Worm (Caenorhabditis elegans) whole organism, L3 larva: ENCODE results near the gene Y43F8A.2.

Experiments
- aly-2 ChIP-seq: fragments of 150-350 bp; optimal IDR thresholded peaks from 2 replicates; lab custom pipeline; 2014; ENCODE audit warnings: missing biosample characterization, missing genetic modification characterization
- ceh-16 ChIP-seq: sonication (generic microtip); optimal IDR thresholded peaks from 2 replicates; lab custom pipeline; 2017; ENCODE audit warnings: missing biosample characterization, missing genetic modification characterization
- ceh-9 ChIP-seq: sonication (generic microtip); optimal IDR thresholded peaks from 2 replicates; lab custom pipeline; 2018; ENCODE audit warnings: missing biosample characterization, missing genetic modification characterization
- daf-12 ChIP-seq: fragments of 150-350 bp; optimal IDR thresholded peaks from 2 replicates; lab custom pipeline; 2014; ENCODE audit warnings: missing biosample characterization, missing genetic modification reagents, missing genetic modification characterization
- egl-27 ChIP-seq: sonication (generic microtip); optimal IDR thresholded peaks from 4 replicates; lab custom pipeline; 2017; ENCODE audit warnings: missing biosample characterization, missing genetic modification reagents, missing genetic modification characterization
- egl-5 ChIP-seq: fragments of 150-350 bp; optimal IDR thresholded peaks from 2 replicates; lab custom pipeline; 2017; ENCODE audit warnings: missing biosample characterization, missing genetic modification reagents, missing genetic modification characterization, inconsistent platforms
- elt-1 ChIP-seq: fragments of 150-350 bp; optimal IDR thresholded peaks from 2 replicates; lab custom pipeline; 2014; ENCODE audit warnings: missing biosample characterization, missing genetic modification characterization
- elt-2 ChIP-seq: sonication (generic microtip); optimal IDR thresholded peaks from 2 replicates; lab custom pipeline; 2016; ENCODE audit warnings: missing genetic modification reagents, mild to moderate bottlenecking, missing genetic modification characterization, missing compliant biosample characterization
- elt-3 ChIP-seq, 3 experiments: fragments of 150-350 bp in 1 of 3; sonication (generic microtip) in 2 of 3; optimal IDR thresholded peaks; 2 replicates in 2 of 3; 4 replicates in 1 of 3; lab custom pipeline; 2014 to 2017; ENCODE audit warnings: missing biosample characterization in 3 of 3, missing genetic modification characterization in 3 of 3
- eor-1 ChIP-seq, 2 experiments: fragments of 150-350 bp; optimal IDR thresholded peaks; 2 replicates each; lab custom pipeline; 2014 to 2018; ENCODE audit warnings: missing biosample characterization in 2 of 2, missing genetic modification characterization in 2 of 2
- fkh-10 ChIP-seq: sonication (generic microtip); optimal IDR thresholded peaks from 2 replicates; lab custom pipeline; 2017; ENCODE audit warnings: missing biosample characterization, missing genetic modification reagents, missing genetic modification characterization
- fkh-2 ChIP-seq: fragments of 150-350 bp; optimal IDR thresholded peaks from 2 replicates; lab custom pipeline; 2014; ENCODE audit warnings: missing biosample characterization, missing genetic modification reagents, missing genetic modification characterization
- fos-1 ChIP-seq: fragments of 150-350 bp; optimal IDR thresholded peaks from 2 replicates; lab custom pipeline; 2014; ENCODE audit warnings: missing biosample characterization, missing genetic modification characterization
- hmg-11 ChIP-seq: sonication (generic microtip); optimal IDR thresholded peaks from 2 replicates; lab custom pipeline; 2016; ENCODE audit warnings: missing genetic modification characterization, missing compliant biosample characterization
- lin-15B ChIP-seq: fragments of 150-350 bp; optimal IDR thresholded peaks from 2 replicates; lab custom pipeline; 2014; ENCODE audit warnings: missing biosample characterization, missing genetic modification characterization
- lin-39 ChIP-seq: fragments of 150-350 bp; optimal IDR thresholded peaks from 2 replicates; lab custom pipeline; 2018; ENCODE audit warnings: missing biosample characterization, missing genetic modification reagents, missing genetic modification characterization
- lsy-12 ChIP-seq: sonication (generic microtip); optimal IDR thresholded peaks from 2 replicates; lab custom pipeline; 2016; ENCODE audit warnings: mild to moderate bottlenecking, missing genetic modification characterization, missing compliant biosample characterization
- mdl-1 ChIP-seq: fragments of 150-350 bp; optimal IDR thresholded peaks from 2 replicates; lab custom pipeline; 2014; ENCODE audit warnings: missing biosample characterization, missing genetic modification characterization
- mml-1 ChIP-seq: fragments of 150-350 bp; sonication (generic microtip); optimal IDR thresholded peaks from 3 replicates; lab custom pipeline; 2014; ENCODE audit warnings: missing biosample characterization, missing genetic modification characterization
- nfya-1 ChIP-seq: sonication (generic microtip); optimal IDR thresholded peaks from 2 replicates; lab custom pipeline; 2017; ENCODE audit warnings: missing genetic modification characterization, mild to moderate bottlenecking, missing compliant biosample characterization, antibody characterized with exemption, moderate library complexity; ENCODE audit not compliant: insufficient read depth
- nhr-11 ChIP-seq: fragments of 150-350 bp; optimal IDR thresholded peaks from 2 replicates; lab custom pipeline; 2014; ENCODE audit warnings: missing biosample characterization, missing genetic modification characterization
- nhr-23 ChIP-seq: fragments of 150-350 bp; optimal IDR thresholded peaks from 2 replicates; lab custom pipeline; 2014; ENCODE audit warnings: missing biosample characterization, missing genetic modification reagents, missing genetic modification characterization
- nhr-237 ChIP-seq: fragments of 150-350 bp; optimal IDR thresholded peaks from 2 replicates; lab custom pipeline; 2014; ENCODE audit warnings: missing biosample characterization, missing genetic modification characterization
- nhr-25 ChIP-seq: sonication (generic microtip); optimal IDR thresholded peaks from 2 replicates; lab custom pipeline; 2017; ENCODE audit warnings: missing biosample characterization, missing genetic modification characterization
- nhr-28 ChIP-seq: fragments of 150-350 bp; optimal IDR thresholded peaks from 2 replicates; lab custom pipeline; 2014; ENCODE audit warnings: missing biosample characterization, missing genetic modification characterization
- nhr-43 ChIP-seq: sonication (generic microtip); optimal IDR thresholded peaks from 2 replicates; lab custom pipeline; 2016; ENCODE audit warnings: mild to moderate bottlenecking, missing genetic modification characterization, missing compliant biosample characterization; ENCODE audit not compliant: poor library complexity, severe bottlenecking
- nhr-67 ChIP-seq: fragments of 150-350 bp; optimal IDR thresholded peaks from 2 replicates; lab custom pipeline; 2014; ENCODE audit warnings: missing biosample characterization, missing genetic modification characterization
- nhr-76 ChIP-seq: fragments of 150-350 bp; sonication (generic microtip); optimal IDR thresholded peaks from 5 replicates; lab custom pipeline; 2014; ENCODE audit warnings: missing biosample characterization, missing genetic modification characterization
- pha-4 ChIP-seq: fragments of 150-350 bp; optimal IDR thresholded peaks from 2 replicates; lab custom pipeline; 2014; ENCODE audit warnings: missing biosample characterization, missing genetic modification reagents, missing genetic modification characterization
- pqm-1 ChIP-seq: fragments of 150-350 bp; optimal IDR thresholded peaks from 2 replicates; lab custom pipeline; 2017; ENCODE audit warnings: missing biosample characterization, missing genetic modification characterization, inconsistent platforms
- skn-1 ChIP-seq: fragments of 150-350 bp; optimal IDR thresholded peaks from 2 replicates; lab custom pipeline; 2014; ENCODE audit warnings: missing biosample characterization, missing genetic modification characterization
- snpc-4 ChIP-seq: fragments of 150-350 bp; optimal IDR thresholded peaks from 2 replicates; lab custom pipeline; 2014; ENCODE audit warnings: missing biosample characterization, missing genetic modification characterization
- tbx-2 ChIP-seq: sonication (generic microtip); optimal IDR thresholded peaks from 2 replicates; lab custom pipeline; 2016; ENCODE audit warnings: mild to moderate bottlenecking, missing genetic modification characterization, missing compliant biosample characterization
- unc-39 ChIP-seq: sonication (generic microtip); optimal IDR thresholded peaks from 4 replicates; lab custom pipeline; 2017; ENCODE audit warnings: missing biosample characterization, missing genetic modification characterization
- unc-62 ChIP-seq: fragments of 150-350 bp; sonication (generic microtip); optimal IDR thresholded peaks from 4 replicates; lab custom pipeline; 2014; ENCODE audit warnings: missing biosample characterization, missing genetic modification reagents, missing genetic modification characterization
- zag-1 ChIP-seq: fragments of 150-350 bp; optimal IDR thresholded peaks from 2 replicates; lab custom pipeline; 2014; ENCODE audit warnings: missing biosample characterization, missing genetic modification characterization
- ztf-11 ChIP-seq: fragments of 150-350 bp; optimal IDR thresholded peaks from 2 replicates; lab custom pipeline; 2014; ENCODE audit warnings: missing biosample characterization, missing genetic modification characterization
- ztf-4 ChIP-seq: fragments of 150-350 bp; optimal IDR thresholded peaks from 2 replicates; lab custom pipeline; 2014; ENCODE audit warnings: missing biosample characterization, missing genetic modification characterization

Y43F8A.2 gene

DNA sequence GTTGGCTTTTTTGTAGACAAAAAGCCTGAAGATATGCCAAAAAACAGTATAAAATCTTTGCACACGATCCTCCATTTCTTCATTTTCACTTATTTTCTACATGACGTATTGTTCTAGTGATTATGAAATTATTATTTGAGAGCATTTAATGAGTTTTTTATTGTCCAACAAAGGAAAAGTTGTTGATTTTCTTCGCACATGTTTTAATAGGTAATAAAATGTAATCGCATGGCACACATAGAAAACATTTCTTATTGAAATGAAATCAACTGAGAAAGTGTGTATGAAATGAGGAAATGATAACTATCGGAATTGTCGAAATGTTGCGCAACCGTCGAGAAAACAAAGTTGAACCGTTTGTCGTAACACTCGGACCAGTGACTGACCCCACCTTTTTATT is 30.1 kb downstream of the Y43F8A.2 start:
- TF ChIP-seq fkh-10 (GFP tag; lab: Kevin White, UChicago) = no peak
- peak; percentile 53 for TF ChIP-seq pqm-1 (tag; lab: Kevin White, UChicago)
- peak; percentile 52 for TF ChIP-seq elt-2 (tag; lab: Kevin White, UChicago)
- peak; percentile 27 for TF ChIP-seq pha-4 (tag; lab: Kevin White, UChicago)

DNA sequence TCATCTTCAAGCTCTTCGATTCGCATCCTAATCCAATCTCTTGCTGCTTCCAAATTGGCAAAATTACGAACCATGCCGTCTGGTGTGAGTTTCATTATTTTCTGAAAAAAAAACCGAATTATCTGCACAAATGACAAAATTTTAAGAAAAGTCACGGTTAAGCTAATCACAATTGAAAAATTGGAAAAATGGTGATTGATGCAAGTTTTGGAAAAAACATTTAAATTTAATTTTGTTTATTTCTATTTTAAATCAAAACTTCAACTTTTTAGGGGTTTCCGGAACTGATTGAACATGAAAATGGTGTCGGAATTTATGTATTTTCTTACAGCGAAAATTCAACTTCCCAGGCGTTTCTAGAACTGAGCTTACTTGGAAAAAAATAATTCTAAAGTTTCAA is 31.5 kb downstream of the Y43F8A.2 start, which contains the start of gene C25F9.12:
Gene C25F9.12 (minus strand): TSS at position 101 of the 400 bp plus-strand sequence.
- TF ChIP-seq ztf-11 (tag; lab: Kevin White, UChicago) (no peak), lsy-12 (tag; lab: Kevin White, UChicago) (no peak), pqm-1 (tag; lab: Kevin White, UChicago) (no peak), lin-39 (tag; lab: Kevin White, UChicago) (no peak)

DNA sequence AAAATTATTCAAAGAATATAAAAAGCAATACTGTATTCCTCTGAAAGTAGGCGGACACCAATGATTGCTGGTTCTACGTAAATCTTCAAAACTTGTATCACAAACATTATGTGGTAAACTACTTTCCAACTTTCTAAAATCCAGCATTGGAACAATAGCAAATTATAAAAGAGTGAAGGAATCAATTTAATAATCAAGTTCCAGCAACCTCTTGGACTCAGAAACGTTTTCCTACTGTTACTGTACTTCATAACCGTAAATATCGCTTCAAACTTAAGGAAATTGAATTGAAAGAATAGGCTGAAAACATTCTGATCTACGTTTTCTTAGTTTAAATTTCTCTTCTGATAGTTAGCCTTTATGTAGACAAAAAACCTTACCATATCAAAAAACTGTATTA is 32.3 kb downstream of the Y43F8A.2 start:
- TF ChIP-seq zag-1 (tag; lab: Kevin White, UChicago) (no peak), lin-15B (no peak), ztf-4 (no peak), ceh-16 (tag; lab: Kevin White, UChicago) (no peak), aly-2 (no peak), fos-1 (tag; lab: Kevin White, UChicago) (no peak), fkh-10 (GFP tag; lab: Kevin White, UChicago) (no peak), snpc-4 (tag; lab: Kevin White, UChicago) (no peak), daf-12 (tag; lab: Kevin White, UChicago) (no peak), unc-39 (tag; lab: Kevin White, UChicago) (no peak), hmg-11 (tag; lab: Kevin White, UChicago) (no peak), nhr-67 (no peak), nhr-237 (tag; lab: Kevin White, UChicago) (no peak), elt-1 (tag; lab: Kevin White, UChicago) (no peak), eor-1 (tag; optimal IDR thresholded peaks at IDR 0.05; lab: Kevin White, UChicago) (no peak), skn-1 (tag; lab: Kevin White, UChicago) (no peak), mml-1 (no peak), pqm-1 (tag; lab: Kevin White, UChicago) (no peak)

- peak; percentile 35 for TF ChIP-seq pha-4 (tag; lab: Kevin White, UChicago)
- TF ChIP-seq elt-2 (tag; lab: Kevin White, UChicago) = peak; percentile 60
- no peak for TF ChIP-seq lin-39 (tag; lab: Kevin White, UChicago)
- no peak for TF ChIP-seq lsy-12 (tag; lab: Kevin White, UChicago)
- TF ChIP-seq unc-62 (GFP tag; lab: Kevin White, UChicago) = no peak
- TF ChIP-seq elt-1 (tag; lab: Kevin White, UChicago) = no peak
- no peak for TF ChIP-seq mdl-1 (tag; lab: Kevin White, UChicago)
- no peak for TF ChIP-seq egl-5
- TF ChIP-seq egl-27 (tag; lab: Kevin White, UChicago) = no peak
- TF ChIP-seq ceh-9 (tag; lab: Kevin White, UChicago) = no peak
- peak; percentile 35 for TF ChIP-seq pqm-1 (tag; lab: Kevin White, UChicago)
- no peak for TF ChIP-seq nhr-23
- TF ChIP-seq nhr-76 (tag; lab: Kevin White, UChicago) = no peak
- no peak for TF ChIP-seq eor-1 (tag; optimal IDR thresholded peaks at IDR 0.05; lab: Kevin White, UChicago)
- no peak for TF ChIP-seq nhr-237 (tag; lab: Kevin White, UChicago)
- no peak for TF ChIP-seq skn-1 (tag; lab: Kevin White, UChicago)
- TF ChIP-seq nhr-11 = no peak
- no peak for TF ChIP-seq nhr-43 (tag; lab: Kevin White, UChicago)
- TF ChIP-seq tbx-2 (tag; lab: Kevin White, UChicago) = no peak
- no peak for TF ChIP-seq nhr-25 (tag; lab: Kevin White, UChicago)
- TF ChIP-seq nfya-1 (tag; lab: Kevin White, UChicago) = no peak
- no peak for TF ChIP-seq fkh-2 (tag; lab: Kevin White, UChicago)
- TF ChIP-seq elt-3 (tag; optimal IDR thresholded peaks at IDR 0.05; lab: Kevin White, UChicago) = no peak
- no peak for TF ChIP-seq snpc-4 (tag; lab: Kevin White, UChicago)
- no peak for TF ChIP-seq nhr-28 (tag; lab: Kevin White, UChicago)
- TF ChIP-seq ztf-11 (tag; lab: Kevin White, UChicago) = no peak
- TF ChIP-seq, all 47 proteins: peak for 3
These were observed 34.0 kb downstream of the Y43F8A.2 start, which contains the start of the genes C25F9.6 and C25F9.10 for ce11 chrV:19405276-19405815. C25F9.6 (minus strand) TSS chrV:19405326. C25F9.10 (plus strand) TSS chrV:19405729.
